Fruit fly (Drosophila melanogaster) whole organism, embryonic: Measurements from ENCODE around the gene SPR.

Experiments
- Adf1 ChIP-seq: fragments of 200-800 bp; sonication (Bioruptor generic); IDR thresholded peaks from 2 replicates; pipeline ENCODE4 v1.3.6; 2022; ENCODE audit warnings: missing biosample characterization, missing genetic modification characterization
- Bdp1 ChIP-seq: fragments of 200-800 bp; sonication (Bioruptor generic); optimal IDR thresholded peaks from 3 replicates; lab custom pipeline; 2016; ENCODE audit warnings: missing biosample characterization, missing genetic modification characterization
- BtbVII ChIP-seq: fragments of 200-800 bp; sonication (Bioruptor generic); optimal IDR thresholded peaks from 3 replicates; lab custom pipeline; 2017; ENCODE audit warnings: missing biosample characterization, mild to moderate bottlenecking, missing genetic modification characterization
- CG10267 ChIP-seq: fragments of 200-800 bp; sonication (Bioruptor generic); optimal IDR thresholded peaks from 2 replicates; lab custom pipeline; 2018; ENCODE audit warnings: missing biosample characterization, mild to moderate bottlenecking, missing genetic modification characterization, moderate library complexity
- CG11696 ChIP-seq: fragments of 200-800 bp; sonication (Bioruptor generic); IDR thresholded peaks from 2 replicates; pipeline ENCODE4 v1.3.6; 2022; ENCODE audit warnings: missing biosample characterization, missing genetic modification characterization
- CG14965 ChIP-seq: fragments of 200-800 bp; sonication (Bioruptor generic); optimal IDR thresholded peaks from 2 replicates; lab custom pipeline; 2016; ENCODE audit warnings: missing biosample characterization, missing genetic modification characterization, borderline replicate concordance
- CG15073 ChIP-seq: fragments of 200-800 bp; sonication (Bioruptor generic); optimal IDR thresholded peaks from 2 replicates; lab custom pipeline; 2016; ENCODE audit warnings: missing biosample characterization, missing genetic modification characterization
- CG15269 ChIP-seq: fragments of 200-800 bp; sonication (Bioruptor generic); optimal IDR thresholded peaks from 2 replicates; lab custom pipeline; 2018; ENCODE audit warnings: missing biosample characterization, mild to moderate bottlenecking, missing genetic modification characterization, moderate library complexity
- CG15479 ChIP-seq: fragments of 200-800 bp; sonication (Bioruptor generic); optimal IDR thresholded peaks from 3 replicates; lab custom pipeline; 2019; ENCODE audit warnings: missing biosample characterization, mild to moderate bottlenecking, missing genetic modification characterization, moderate library complexity
- CG16813 ChIP-seq: fragments of 200-800 bp; sonication (Bioruptor generic); IDR thresholded peaks from 3 replicates; pipeline ENCODE4 v1.3.6; 2022; ENCODE audit warnings: missing biosample characterization, missing genetic modification characterization; ENCODE audit not compliant: partially characterized antibody
- CG18262 ChIP-seq: fragments of 200-800 bp; optimal IDR thresholded peaks from 3 replicates; lab custom pipeline; 2019; ENCODE audit warnings: missing biosample characterization, mild to moderate bottlenecking, missing genetic modification characterization, moderate library complexity
- CG2129 ChIP-seq: fragments of 200-800 bp; sonication (Bioruptor generic); IDR thresholded peaks from 2 replicates; pipeline ENCODE4 v1.3.6; 2022; ENCODE audit warnings: missing biosample characterization, missing genetic modification characterization; ENCODE audit not compliant: partially characterized antibody
- CG2199 ChIP-seq: fragments of 200-800 bp; sonication (Bioruptor generic); IDR thresholded peaks from 3 replicates; pipeline ENCODE4 v1.3.6; 2022; ENCODE audit warnings: missing biosample characterization, missing genetic modification characterization
- CG31365 ChIP-seq: fragments of 200-800 bp; sonication (Bioruptor generic); optimal IDR thresholded peaks from 2 replicates; lab custom pipeline; 2018; ENCODE audit warnings: missing biosample characterization, mild to moderate bottlenecking, missing genetic modification characterization
- CG3838 ChIP-seq: fragments of 200-800 bp; sonication (Bioruptor generic); optimal IDR thresholded peaks from 3 replicates; lab custom pipeline; 2016; ENCODE audit warnings: missing biosample characterization, missing genetic modification characterization
- CG7556 ChIP-seq: fragments of 200-800 bp; sonication (Bioruptor generic); optimal IDR thresholded peaks from 2 replicates; lab custom pipeline; 2017; ENCODE audit warnings: missing biosample characterization, mild to moderate bottlenecking, missing genetic modification characterization
- CG7963 ChIP-seq: fragments of 200-800 bp; sonication (Bioruptor generic); IDR thresholded peaks from 3 replicates; pipeline ENCODE4 v1.3.6; 2022; ENCODE audit warnings: missing biosample characterization, missing genetic modification characterization; ENCODE audit not compliant: partially characterized antibody
- CG8089 ChIP-seq: fragments of 200-800 bp; sonication (Bioruptor generic); optimal IDR thresholded peaks from 3 replicates; lab custom pipeline; 2016; ENCODE audit warnings: missing biosample characterization, missing genetic modification characterization
- CTCF ChIP-seq: fragments of 200-800 bp; sonication (Bioruptor generic); optimal IDR thresholded peaks from 2 replicates; lab custom pipeline; 2017; ENCODE audit warnings: missing biosample characterization, mild to moderate bottlenecking, missing genetic modification characterization, moderate library complexity
- CrebB ChIP-seq: fragments of 200-800 bp; sonication (Bioruptor generic); optimal IDR thresholded peaks from 3 replicates; lab custom pipeline; 2018; ENCODE audit warnings: missing biosample characterization, mild to moderate bottlenecking, missing genetic modification characterization
- Drgx ChIP-seq: fragments of 200-800 bp; sonication (Bioruptor generic); IDR thresholded peaks from 2 replicates; pipeline ENCODE4 v1.3.6; 2022; ENCODE audit warnings: missing biosample characterization, missing genetic modification characterization
- HLH4C ChIP-seq: fragments of 200-800 bp; sonication (Bioruptor generic); IDR thresholded peaks from 3 replicates; pipeline ENCODE4 v1.3.6; 2022; ENCODE audit warnings: missing biosample characterization, missing genetic modification characterization; ENCODE audit not compliant: partially characterized antibody
- HmgZ ChIP-seq: fragments of 200-800 bp; sonication (Bioruptor generic); optimal IDR thresholded peaks from 2 replicates; lab custom pipeline; 2018; ENCODE audit warnings: missing biosample characterization, mild to moderate bottlenecking, missing genetic modification characterization
- Hr51 ChIP-seq, 2 experiments: fragments of 200-800 bp; sonication (Bioruptor generic); optimal IDR thresholded peaks; 2 replicates in 1 of 2; 3 replicates in 1 of 2; lab custom pipeline; 2016 to 2018; ENCODE audit warnings: missing biosample characterization in 2 of 2, missing genetic modification characterization in 2 of 2, mild to moderate bottlenecking in 1 of 2, moderate library complexity in 1 of 2
- Sox102F ChIP-seq: fragments of 200-800 bp; sonication (Bioruptor generic); optimal IDR thresholded peaks from 2 replicates; lab custom pipeline; 2018; ENCODE audit warnings: missing biosample characterization, mild to moderate bottlenecking, missing genetic modification characterization, moderate library complexity
- Ssrp ChIP-seq: fragments of 200-800 bp; sonication (Bioruptor generic); optimal IDR thresholded peaks from 2 replicates; lab custom pipeline; 2018; ENCODE audit warnings: missing biosample characterization, mild to moderate bottlenecking, missing genetic modification characterization, moderate library complexity
- Trl ChIP-seq, 3 experiments: fragments of >200 bp in 2 of 3; fragments of 200-800 bp in 1 of 3; sonication (Bioruptor generic) in 1 of 3; optimal IDR thresholded peaks; 2 replicates in 1 of 3; 3 replicates in 2 of 3; lab custom pipeline; 2016 to 2017; ENCODE audit warnings: missing biosample characterization in 1 of 3, missing genetic modification characterization in 1 of 3
- Xrp1 ChIP-seq: fragments of 200-800 bp; sonication (Bioruptor generic); IDR thresholded peaks from 2 replicates; pipeline ENCODE4 v1.3.6; 2022; ENCODE audit warnings: missing biosample characterization, missing genetic modification characterization
- aop ChIP-seq: fragments of 200-800 bp; sonication (Bioruptor generic); IDR thresholded peaks from 2 replicates; pipeline ENCODE4 v1.3.6; 2022; ENCODE audit warnings: missing biosample characterization, missing genetic modification characterization
- ara ChIP-seq: fragments of 200-800 bp; sonication (Bioruptor generic); IDR thresholded peaks from 2 replicates; pipeline ENCODE4 v1.3.6; 2022; ENCODE audit warnings: missing biosample characterization, missing genetic modification characterization
- bbx ChIP-seq: fragments of 200-800 bp; sonication (Bioruptor generic); IDR thresholded peaks from 2 replicates; pipeline ENCODE4 v1.3.6; 2022; ENCODE audit warnings: missing biosample characterization, missing genetic modification characterization; ENCODE audit not compliant: partially characterized antibody
- cad ChIP-seq: fragments of >200 bp; optimal IDR thresholded peaks from 2 replicates; lab custom pipeline; 2017; ENCODE audit warnings: missing biosample characterization, missing genetic modification characterization
- cg ChIP-seq: fragments of 200-800 bp; sonication (Bioruptor generic); optimal IDR thresholded peaks from 3 replicates; lab custom pipeline; 2019; ENCODE audit warnings: missing biosample characterization, mild to moderate bottlenecking, missing genetic modification characterization, moderate library complexity
- dmrt99B ChIP-seq: fragments of 200-800 bp; sonication (Bioruptor generic); optimal IDR thresholded peaks from 2 replicates; lab custom pipeline; 2018; ENCODE audit warnings: missing biosample characterization, mild to moderate bottlenecking, missing genetic modification characterization, moderate library complexity
- eve ChIP-seq, 2 experiments: fragments of >200 bp; optimal IDR thresholded peaks; 2 replicates each; lab custom pipeline; 2017; ENCODE audit warnings: missing biosample characterization in 2 of 2, missing genetic modification characterization in 2 of 2
- gfzf ChIP-seq: fragments of 200-800 bp; sonication (Bioruptor generic); optimal IDR thresholded peaks from 2 replicates; lab custom pipeline; 2016; ENCODE audit warnings: missing biosample characterization, mild to moderate bottlenecking, missing genetic modification characterization, moderate library complexity
- gsb ChIP-seq: fragments of 200-800 bp; sonication (Bioruptor generic); IDR thresholded peaks from 2 replicates; pipeline ENCODE4 v1.3.6; 2022; ENCODE audit warnings: missing biosample characterization, missing genetic modification characterization
- lmd ChIP-seq: fragments of 200-800 bp; sonication (Bioruptor generic); IDR thresholded peaks from 2 replicates; pipeline ENCODE4 v1.3.6; 2022; ENCODE audit warnings: missing biosample characterization, missing genetic modification characterization
- lola ChIP-seq, 3 experiments: fragments of >200 bp in 2 of 3; fragments of 200-800 bp in 1 of 3; sonication (Bioruptor generic) in 1 of 3; optimal IDR thresholded peaks; 2 replicates each; lab custom pipeline; 2017 to 2019; ENCODE audit warnings: missing biosample characterization in 3 of 3, missing genetic modification characterization in 3 of 3, mild to moderate bottlenecking in 1 of 3, moderate library complexity in 1 of 3
- oc ChIP-seq: fragments of 200-800 bp; sonication (Bioruptor generic); optimal IDR thresholded peaks from 2 replicates; lab custom pipeline; 2018; ENCODE audit warnings: missing biosample characterization, mild to moderate bottlenecking, missing genetic modification characterization, moderate library complexity
- odd ChIP-seq: fragments of 200-800 bp; sonication (Bioruptor generic); optimal IDR thresholded peaks from 2 replicates; lab custom pipeline; 2017; ENCODE audit warnings: missing biosample characterization, mild to moderate bottlenecking, missing genetic modification characterization
- pita ChIP-seq: fragments of 200-800 bp; sonication (Bioruptor generic); optimal IDR thresholded peaks from 2 replicates; lab custom pipeline; 2017; ENCODE audit warnings: missing biosample characterization, mild to moderate bottlenecking, missing genetic modification characterization
- row ChIP-seq: fragments of 200-800 bp; sonication (Bioruptor generic); IDR thresholded peaks from 3 replicates; pipeline ENCODE4 v1.3.6; 2022; ENCODE audit warnings: missing biosample characterization, missing genetic modification characterization
- sim ChIP-seq: fragments of 200-800 bp; sonication (Bioruptor generic); IDR thresholded peaks from 2 replicates; pipeline ENCODE4 v1.3.6; 2022; ENCODE audit warnings: missing biosample characterization, missing genetic modification characterization
- so ChIP-seq: fragments of 200-800 bp; sonication (Bioruptor generic); IDR thresholded peaks from 3 replicates; pipeline ENCODE4 v1.3.6; 2022; ENCODE audit warnings: missing biosample characterization, missing genetic modification characterization
- sug ChIP-seq: fragments of 200-800 bp; optimal IDR thresholded peaks from 2 replicates; lab custom pipeline; 2019; ENCODE audit warnings: missing biosample characterization, mild to moderate bottlenecking, missing genetic modification characterization, moderate library complexity
- tll ChIP-seq, 2 experiments: fragments of 200-800 bp in 1 of 2; fragments of >200 bp in 1 of 2; sonication (Bioruptor generic) in 1 of 2; optimal IDR thresholded peaks; 2 replicates each; lab custom pipeline; 2017 to 2019; ENCODE audit warnings: missing biosample characterization in 2 of 2, missing genetic modification characterization in 2 of 2, mild to moderate bottlenecking in 1 of 2, moderate library complexity in 1 of 2
- yki ChIP-seq: fragments of >200 bp; optimal IDR thresholded peaks from 3 replicates; lab custom pipeline; 2018
- zfh2 ChIP-seq: fragments of 200-800 bp; sonication (Bioruptor generic); optimal IDR thresholded peaks from 2 replicates; lab custom pipeline; 2016; ENCODE audit warnings: missing biosample characterization, missing genetic modification characterization

Gene SPR

DNA sequence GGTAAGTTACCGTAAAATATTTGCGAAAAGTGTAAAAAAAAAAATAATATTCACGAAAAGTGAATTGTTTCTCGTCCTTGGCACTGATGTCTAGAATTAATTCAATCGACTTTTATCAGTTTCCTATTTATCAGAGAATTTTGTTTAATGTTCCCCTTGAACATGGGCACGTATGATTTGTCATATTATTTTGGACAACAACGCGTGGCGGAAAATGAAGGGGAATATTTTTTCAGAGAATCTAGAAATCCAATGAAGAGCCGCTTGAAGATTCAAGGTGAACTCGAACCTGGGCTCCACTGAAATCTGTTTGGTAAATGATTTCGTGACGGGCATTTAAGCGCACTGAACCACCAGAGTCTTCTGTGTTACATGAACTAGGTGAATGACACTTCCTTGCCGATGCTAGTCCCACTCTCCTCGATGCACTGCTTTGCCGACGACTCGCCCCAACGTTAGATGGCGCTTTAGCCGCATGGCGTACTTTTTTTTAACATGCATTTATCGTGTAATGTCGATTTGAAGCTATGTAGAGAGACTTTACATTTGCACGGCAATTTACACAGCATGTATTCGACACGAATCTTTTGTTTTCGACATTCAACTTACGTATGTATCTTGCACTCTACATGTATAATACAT lies 77.9 kb downstream of the SPR start (continued):
- TF ChIP-seq BtbVII (no peak), HLH4C (GFP tag; lab: Robert Waterston, UW) (peak; percentile 82), dmrt99B (tag; lab: Kevin White, UChicago) (peak; percentile 43), lmd (GFP tag; lab: Robert Waterston, UW) (no peak; the same call in 1 of the 2 replicates), sim (no peak), CG31365 (tag; lab: Kevin White, UChicago) (peak; percentile 97), oc (tag; lab: Kevin White, UChicago) (no peak), sug (tag; lab: Kevin White, UChicago) (peak; percentile 60), HmgZ (peak; percentile 39), lola (GFP tag; optimal IDR thresholded peaks at IDR 0.05; lab: Kevin White, UChicago) (no peak), row (GFP tag; lab: Robert Waterston, UW) (peak; percentile 6; the same call in 1 of the 3 replicates), aop (GFP tag; lab: Robert Waterston, UW) (no peak), so (GFP tag; lab: Robert Waterston, UW) (peak; percentile 35; the same call in 1 of the 3 replicates), CG15269 (tag; lab: Kevin White, UChicago) (peak; percentile 23), CG10267 (tag; lab: Kevin White, UChicago) (no peak), Xrp1 (GFP tag; lab: Robert Waterston, UW) (peak; percentile 23; the same call in 1 of the 2 replicates), CG15073 (GFP tag; lab: Kevin White, UChicago) (no peak), CG2199 (peak; percentile 95; the same call in 2 of the 3 replicates), Sox102F (no peak), cg (GFP tag; lab: Kevin White, UChicago) (no peak), CG16813 (peak; percentile 87), pita (GFP tag; lab: Kevin White, UChicago) (peak; percentile 23), CG11696 (GFP tag; lab: Robert Waterston, UW) (no peak), ara (GFP tag; lab: Robert Waterston, UW) (no peak), CTCF (GFP tag; lab: Kevin White, UChicago) (peak; percentile 94), Adf1 (GFP tag; lab: Robert Waterston, UW) (no peak), CrebB (tag; lab: Kevin White, UChicago) (no peak), gsb (GFP tag; lab: Robert Waterston, UW) (no peak), CG7963 (peak; percentile 79), CG18262 (no peak), Ssrp (tag; lab: Kevin White, UChicago) (no peak), CG14965 (GFP tag; lab: Kevin White, UChicago) (no peak), odd (GFP tag; lab: Kevin White, UChicago) (no peak), cad (GFP tag; lab: Kevin White, UChicago) (no peak), eve (GFP tag; optimal IDR thresholded peaks at IDR 0.05; lab: Kevin White, UChicago) (no peak), CG15479 (GFP tag; lab: Kevin White, UChicago) (no peak), CG3838 (GFP tag; lab: Kevin White, UChicago) (no peak), zfh2 (GFP tag; lab: Kevin White, UChicago) (no peak), CG2129 (GFP tag; lab: Robert Waterston, UW) (0 out of 2 replicates have a peak, but pooled peaks have one; percentile 30), yki (lab: Kevin White, UChicago) (peak; percentile 19), Hr51 (GFP tag; optimal IDR thresholded peaks at IDR 0.05; lab: Kevin White, UChicago) (no peak), tll (GFP tag; optimal IDR thresholded peaks at IDR 0.05; lab: Kevin White, UChicago) (no peak), Bdp1 (peak; percentile 100), CG7556 (GFP tag; lab: Kevin White, UChicago) (no peak), bbx (GFP tag; lab: Robert Waterston, UW) (peak; percentile 93), Drgx (GFP tag; lab: Robert Waterston, UW) (no peak), Trl (optimal IDR thresholded peaks at IDR 0.05; lab: Kevin White, UChicago) (no peak), Trl (GFP tag; optimal IDR thresholded peaks at IDR 0.05; lab: Kevin White, UChicago) (no peak), CG8089 (GFP tag; lab: Kevin White, UChicago) (no peak), gfzf (GFP tag; lab: Kevin White, UChicago) (no peak)
